Worm (Caenorhabditis elegans) whole organism, L2 larva: ENCODE results near the gene M03F8.1.

Source experiments
- C34F6.9 ChIP-seq: fragments of 150-350 bp; optimal IDR thresholded peaks from 2 replicates; lab custom pipeline; 2014; ENCODE audit warnings: missing biosample characterization, missing genetic modification characterization
- F13H6.1 ChIP-seq: sonication (generic microtip); optimal IDR thresholded peaks from 2 replicates; lab custom pipeline; 2016; ENCODE audit warnings: missing genetic modification characterization, missing compliant biosample characterization
- R02D3.7 ChIP-seq: fragments of 150-350 bp; optimal IDR thresholded peaks from 2 replicates; lab custom pipeline; 2014; ENCODE audit warnings: missing biosample characterization, missing genetic modification characterization
- ZK546.5 ChIP-seq: sonication (generic microtip); optimal IDR thresholded peaks from 2 replicates; lab custom pipeline; 2017; ENCODE audit warnings: missing biosample characterization, missing genetic modification characterization
- blmp-1 ChIP-seq: sonication (generic microtip); optimal IDR thresholded peaks from 2 replicates; lab custom pipeline; 2017; ENCODE audit warnings: missing genetic modification characterization, mild to moderate bottlenecking, missing compliant biosample characterization, antibody characterized with exemption, moderate library complexity; ENCODE audit not compliant: insufficient read depth
- ceh-16 ChIP-seq: fragments of 150-350 bp; optimal IDR thresholded peaks from 2 replicates; lab custom pipeline; 2014; ENCODE audit warnings: missing biosample characterization, missing genetic modification characterization
- ceh-82 ChIP-seq: fragments of 150-350 bp; optimal IDR thresholded peaks from 2 replicates; lab custom pipeline; 2014; ENCODE audit warnings: missing biosample characterization, missing genetic modification characterization
- crh-2 ChIP-seq: sonication (generic microtip); optimal IDR thresholded peaks from 2 replicates; lab custom pipeline; 2017; ENCODE audit warnings: missing biosample characterization, missing genetic modification characterization
- dmd-4 ChIP-seq: sonication (generic microtip); optimal IDR thresholded peaks from 2 replicates; lab custom pipeline; 2017; ENCODE audit warnings: missing biosample characterization, missing genetic modification characterization
- egl-27 ChIP-seq: sonication (generic microtip); optimal IDR thresholded peaks from 3 replicates; lab custom pipeline; 2017; ENCODE audit warnings: missing biosample characterization, missing genetic modification reagents, missing genetic modification characterization
- elt-1 ChIP-seq: fragments of 150-350 bp; optimal IDR thresholded peaks from 2 replicates; lab custom pipeline; 2014; ENCODE audit warnings: missing biosample characterization, missing genetic modification characterization
- elt-3 ChIP-seq: sonication (generic microtip); optimal IDR thresholded peaks from 2 replicates; lab custom pipeline; 2017; ENCODE audit warnings: missing biosample characterization, missing genetic modification characterization
- fos-1 ChIP-seq: fragments of 150-350 bp; optimal IDR thresholded peaks from 2 replicates; lab custom pipeline; 2014; ENCODE audit warnings: missing biosample characterization, missing genetic modification characterization
- gmeb-1 ChIP-seq: fragments of 150-350 bp; optimal IDR thresholded peaks from 2 replicates; lab custom pipeline; 2014; ENCODE audit warnings: missing biosample characterization, missing genetic modification characterization
- lin-11 ChIP-seq: fragments of 150-350 bp; sonication (generic microtip); optimal IDR thresholded peaks from 2 replicates; lab custom pipeline; 2014; ENCODE audit warnings: missing biosample characterization, missing genetic modification characterization, inconsistent platforms, mixed read lengths
- lin-13 ChIP-seq: fragments of 150-350 bp; optimal IDR thresholded peaks from 2 replicates; lab custom pipeline; 2014; ENCODE audit warnings: missing biosample characterization, missing genetic modification reagents, missing genetic modification characterization
- lin-39 ChIP-seq: fragments of 150-350 bp; optimal IDR thresholded peaks from 2 replicates; lab custom pipeline; 2014; ENCODE audit warnings: missing biosample characterization, missing genetic modification reagents, missing genetic modification characterization
- lsy-2 ChIP-seq, 2 experiments: fragments of 150-350 bp in 1 of 2; sonication (generic microtip) in 1 of 2; optimal IDR thresholded peaks; 2 replicates each; lab custom pipeline; 2014 to 2017; ENCODE audit warnings: missing biosample characterization in 2 of 2, missing genetic modification characterization in 2 of 2
- mab-5 ChIP-seq: fragments of 150-350 bp; optimal IDR thresholded peaks from 2 replicates; lab custom pipeline; 2014; ENCODE audit warnings: missing biosample characterization, missing genetic modification characterization
- mbf-1 ChIP-seq: sonication (generic microtip); optimal IDR thresholded peaks from 2 replicates; lab custom pipeline; 2017; ENCODE audit warnings: missing biosample characterization, missing genetic modification characterization
- mdl-1 ChIP-seq, 2 experiments: fragments of 150-350 bp in 1 of 2; sonication (generic microtip) in 1 of 2; optimal IDR thresholded peaks; 2 replicates each; lab custom pipeline; 2017; ENCODE audit warnings: missing biosample characterization in 2 of 2, missing genetic modification characterization in 2 of 2
- nhr-10 ChIP-seq: sonication (generic microtip); optimal IDR thresholded peaks from 2 replicates; lab custom pipeline; 2017; ENCODE audit warnings: missing biosample characterization, missing genetic modification characterization
- nhr-11 ChIP-seq: fragments of 150-350 bp; optimal IDR thresholded peaks from 2 replicates; lab custom pipeline; 2014; ENCODE audit warnings: missing biosample characterization, missing genetic modification characterization
- nhr-12 ChIP-seq: fragments of 150-350 bp; optimal IDR thresholded peaks from 2 replicates; lab custom pipeline; 2014; ENCODE audit warnings: missing biosample characterization, missing genetic modification characterization
- nhr-129 ChIP-seq: fragments of 150-350 bp; optimal IDR thresholded peaks from 2 replicates; lab custom pipeline; 2014; ENCODE audit warnings: missing biosample characterization, missing genetic modification characterization
- nhr-21 ChIP-seq: fragments of 150-350 bp; optimal IDR thresholded peaks from 2 replicates; lab custom pipeline; 2014; ENCODE audit warnings: missing biosample characterization, missing genetic modification characterization
- nhr-23 ChIP-seq: fragments of 150-350 bp; optimal IDR thresholded peaks from 2 replicates; lab custom pipeline; 2014; ENCODE audit warnings: missing biosample characterization, missing genetic modification reagents, missing genetic modification characterization
- nhr-25 ChIP-seq: fragments of 150-350 bp; sonication (generic microtip); optimal IDR thresholded peaks from 3 replicates; lab custom pipeline; 2014; ENCODE audit warnings: missing biosample characterization, missing genetic modification characterization
- nhr-6 ChIP-seq: fragments of 150-350 bp; optimal IDR thresholded peaks from 2 replicates; lab custom pipeline; 2014; ENCODE audit warnings: missing biosample characterization, missing genetic modification characterization
- nhr-77 ChIP-seq: fragments of 150-350 bp; optimal IDR thresholded peaks from 2 replicates; lab custom pipeline; 2014; ENCODE audit warnings: missing biosample characterization, missing genetic modification characterization
- peb-1 ChIP-seq: fragments of 150-350 bp; optimal IDR thresholded peaks from 2 replicates; lab custom pipeline; 2014; ENCODE audit warnings: missing biosample characterization, missing genetic modification characterization
- skn-1 ChIP-seq: sonication (generic microtip); optimal IDR thresholded peaks from 2 replicates; lab custom pipeline; 2017; ENCODE audit warnings: missing biosample characterization, missing genetic modification characterization
- sma-3 ChIP-seq: sonication (generic microtip); optimal IDR thresholded peaks from 2 replicates; lab custom pipeline; 2016; ENCODE audit warnings: missing genetic modification reagents, missing genetic modification characterization, missing compliant biosample characterization
- sma-9 ChIP-seq, 2 experiments: fragments of 150-350 bp in 1 of 2; sonication (generic microtip) in 1 of 2; optimal IDR thresholded peaks; 2 replicates each; lab custom pipeline; 2014 to 2016; ENCODE audit warnings: missing genetic modification characterization in 2 of 2, mild to moderate bottlenecking in 1 of 2, missing biosample characterization in 1 of 2, missing compliant biosample characterization in 1 of 2, missing genetic modification reagents in 1 of 2, moderate library complexity in 1 of 2
- unc-39 ChIP-seq: fragments of 150-350 bp; optimal IDR thresholded peaks from 2 replicates; lab custom pipeline; 2014; ENCODE audit warnings: missing biosample characterization, missing genetic modification characterization
- unc-55 ChIP-seq: fragments of 150-350 bp; sonication (generic microtip); optimal IDR thresholded peaks from 3 replicates; lab custom pipeline; 2014; ENCODE audit warnings: missing biosample characterization, missing genetic modification reagents, missing genetic modification characterization
- unc-62 ChIP-seq: fragments of 150-350 bp; optimal IDR thresholded peaks from 2 replicates; lab custom pipeline; 2014; ENCODE audit warnings: missing biosample characterization, missing genetic modification reagents, missing genetic modification characterization
- zag-1 ChIP-seq: fragments of 150-350 bp; optimal IDR thresholded peaks from 2 replicates; lab custom pipeline; 2014; ENCODE audit warnings: missing biosample characterization, missing genetic modification characterization
- ztf-4 ChIP-seq: fragments of 150-350 bp; optimal IDR thresholded peaks from 2 replicates; lab custom pipeline; 2014; ENCODE audit warnings: missing biosample characterization, missing genetic modification characterization

The M03F8.1 gene

ce11 chrV:5939503-5940072 lies 11.6 kb upstream of the M03F8.1 start, which contains the start of gene syf-3:
TSS of gene syf-3 (plus strand) at chrV:5940022.
- peak; percentile 99 for TF ChIP-seq gmeb-1 (tag; lab: Kevin White, UChicago)
- TF ChIP-seq unc-55 (GFP tag; lab: Kevin White, UChicago) = peak; percentile 76
- TF ChIP-seq sma-3 = peak; percentile 24
- peak; percentile 18 for TF ChIP-seq crh-2 (tag; lab: Kevin White, UChicago)
- peak; percentile 60 for TF ChIP-seq C34F6.9 (tag; lab: Kevin White, UChicago)
- TF ChIP-seq R02D3.7 (tag; lab: Kevin White, UChicago) = peak; percentile 63
- peak; percentile 69 to 73 for TF ChIP-seq lsy-2 (tag; optimal IDR thresholded peaks at IDR 0.05; lab: Kevin White, UChicago)
- TF ChIP-seq dmd-4 (tag; lab: Kevin White, UChicago) = no peak
- no peak for TF ChIP-seq nhr-10 (tag; lab: Kevin White, UChicago)

- no peak for TF ChIP-seq unc-39 (tag; lab: Kevin White, UChicago)
- TF ChIP-seq nhr-129 (tag; lab: Kevin White, UChicago) = no peak
- no peak for TF ChIP-seq nhr-11 (tag; lab: Kevin White, UChicago)
- TF ChIP-seq lin-11 (tag; lab: Kevin White, UChicago) = no peak
- no peak for TF ChIP-seq unc-62
- no peak for TF ChIP-seq dmd-4 (tag; lab: Kevin White, UChicago)
- TF ChIP-seq nhr-23 (tag; lab: Kevin White, UChicago) = no peak
- no peak for TF ChIP-seq ceh-82 (tag; lab: Kevin White, UChicago)
- no peak for TF ChIP-seq lin-39 (tag; lab: Kevin White, UChicago)
- no peak for TF ChIP-seq nhr-25
- no peak for TF ChIP-seq elt-1 (tag; lab: Kevin White, UChicago)
- no peak for TF ChIP-seq mbf-1 (tag; lab: Kevin White, UChicago)
Measured at ce11 chrV:5943167-5943566, 8.1 kb upstream of the M03F8.1 start, which contains the start of gene pst-1. TSS of gene pst-1 (plus strand) at chrV:5943467.

- no peak for TF ChIP-seq unc-39 (tag; lab: Kevin White, UChicago)
- TF ChIP-seq lin-39 (tag; lab: Kevin White, UChicago) = peak; percentile 7
- no peak for TF ChIP-seq skn-1 (tag; lab: Kevin White, UChicago)
- TF ChIP-seq ZK546.5 (tag; lab: Kevin White, UChicago) = no peak
- no peak for TF ChIP-seq fos-1
- TF ChIP-seq F13H6.1 (tag; lab: Kevin White, UChicago) = no peak
- peak; percentile 4 for TF ChIP-seq nhr-25
- no peak for TF ChIP-seq zag-1 (tag; lab: Kevin White, UChicago)
- no peak for TF ChIP-seq ceh-16
- TF ChIP-seq nhr-10 (tag; lab: Kevin White, UChicago) = no peak
- TF ChIP-seq elt-3 (tag; lab: Kevin White, UChicago) = no peak
- TF ChIP-seq nhr-129 (tag; lab: Kevin White, UChicago) = no peak
- TF ChIP-seq mdl-1 (tag; optimal IDR thresholded peaks at IDR 0.05; lab: Kevin White, UChicago) = no peak
Measured at ce11 chrV:5949674-5950149, 1.5 kb upstream of the M03F8.1 start.

- TF ChIP-seq nhr-77 (tag; lab: Kevin White, UChicago) (no peak), peb-1 (tag; lab: Kevin White, UChicago) (no peak), ceh-82 (tag; lab: Kevin White, UChicago) (no peak), nhr-129 (tag; lab: Kevin White, UChicago) (no peak), mab-5 (no peak), nhr-25 (no peak), egl-27 (tag; lab: Kevin White, UChicago) (no peak), lin-11 (tag; lab: Kevin White, UChicago) (no peak), nhr-11 (tag; lab: Kevin White, UChicago) (no peak), lin-13 (no peak), ZK546.5 (tag; lab: Kevin White, UChicago) (no peak), ztf-4 (tag; lab: Kevin White, UChicago) (no peak), unc-39 (tag; lab: Kevin White, UChicago) (no peak)
Measured at ce11 chrV:5953086-5953485, 1.9 kb downstream of the M03F8.1 start.

ce11 chrV:5954747-5955146 lies 3.5 kb downstream of the M03F8.1 start, which contains the start of gene M03F8.6:
TSS of gene M03F8.6 (minus strand) at chrV:5954847.
- TF ChIP-seq nhr-21 (tag; lab: Kevin White, UChicago) (no peak), nhr-6 (tag; lab: Kevin White, UChicago) (no peak), ceh-82 (tag; lab: Kevin White, UChicago) (no peak), nhr-77 (tag; lab: Kevin White, UChicago) (no peak), fos-1 (no peak), nhr-23 (tag; lab: Kevin White, UChicago) (no peak), lin-13 (no peak), nhr-12 (no peak), blmp-1 (tag; lab: Kevin White, UChicago) (no peak), mab-5 (no peak), sma-3 (no peak), nhr-25 (no peak), crh-2 (tag; lab: Kevin White, UChicago) (no peak), gmeb-1 (tag; lab: Kevin White, UChicago) (no peak), sma-9 (GFP tag; optimal IDR thresholded peaks at IDR 0.05; lab: Kevin White, UChicago) (no peak), sma-9 (tag; optimal IDR thresholded peaks at IDR 0.05; lab: Kevin White, UChicago) (no peak), unc-55 (GFP tag; lab: Kevin White, UChicago) (no peak), lin-39 (tag; lab: Kevin White, UChicago) (no peak), lsy-2 (tag; optimal IDR thresholded peaks at IDR 0.05; lab: Kevin White, UChicago) (no peak), R02D3.7 (tag; lab: Kevin White, UChicago) (no peak), lin-11 (tag; lab: Kevin White, UChicago) (no peak)
